Worm (Caenorhabditis elegans) whole organism, young adult: ENCODE data around the gene unc-33.

Experiments used
- F57A8.1 ChIP-seq: fragments of 200-800 bp; sonication (Bioruptor generic); optimal IDR thresholded peaks from 2 replicates; lab custom pipeline; 2018; ENCODE audit warnings: mild to moderate bottlenecking, missing genetic modification characterization, moderate library complexity, missing compliant biosample characterization
- ceh-27 ChIP-seq: fragments of 200-800 bp; sonication (Bioruptor generic); optimal IDR thresholded peaks from 2 replicates; lab custom pipeline; 2018; ENCODE audit warnings: mild to moderate bottlenecking, missing genetic modification characterization, moderate library complexity, missing compliant biosample characterization
- dpl-1 ChIP-seq: fragments of 150-350 bp; optimal IDR thresholded peaks from 2 replicates; lab custom pipeline; 2014; ENCODE audit warnings: missing biosample characterization, missing genetic modification reagents, missing genetic modification characterization
- ekl-4 ChIP-seq: fragments of 200-800 bp; sonication (Bioruptor generic); IDR thresholded peaks from 2 replicates; pipeline ENCODE4 v1.3.6; 2022; ENCODE audit warnings: missing genetic modification reagents, missing genetic modification characterization, missing compliant biosample characterization
- hrde-1 ChIP-seq: sonication (generic microtip); optimal IDR thresholded peaks from 2 replicates; lab custom pipeline; 2016; ENCODE audit warnings: missing genetic modification characterization, mild to moderate bottlenecking, missing compliant biosample characterization, moderate library complexity, missing genotype, missing genetic modification reagents, borderline replicate concordance
- lin-26 ChIP-seq: fragments of 200-800 bp; sonication (Bioruptor generic); IDR thresholded peaks from 2 replicates; pipeline ENCODE4 v1.3.6; 2022; ENCODE audit warnings: missing genetic modification reagents, missing genetic modification characterization, missing compliant biosample characterization
- lin-35 ChIP-seq, 3 experiments: fragments of 150-350 bp in 2 of 3; sonication (generic microtip) in 1 of 3; optimal IDR thresholded peaks; 2 replicates each; lab custom pipeline; 2014 to 2018; ENCODE audit warnings: missing biosample characterization in 3 of 3, missing genetic modification characterization in 3 of 3, missing genetic modification reagents in 3 of 3
- lin-40 ChIP-seq: sonication (generic microtip); optimal IDR thresholded peaks from 2 replicates; lab custom pipeline; 2016; ENCODE audit warnings: missing genetic modification characterization, mild to moderate bottlenecking, missing compliant biosample characterization, missing genotype, missing genetic modification reagents
- mcd-1 ChIP-seq: fragments of 200-800 bp; sonication (Bioruptor generic); IDR thresholded peaks from 2 replicates; pipeline ENCODE4 v1.3.6; 2022; ENCODE audit warnings: missing genetic modification reagents, missing genetic modification characterization, missing compliant biosample characterization
- snpc-4 ChIP-seq, 5 experiments: fragments of 150-350 bp in 1 of 5; sonication (generic microtip) in 4 of 5; optimal IDR thresholded peaks; 2 replicates each; lab custom pipeline; 2014 to 2018; ENCODE audit warnings: missing genetic modification characterization in 5 of 5, missing biosample characterization in 3 of 5, antibody characterized with exemption in 2 of 5, mild to moderate bottlenecking in 2 of 5, missing compliant biosample characterization in 2 of 5, missing genotype in 2 of 5, moderate library complexity in 2 of 5, missing genetic modification reagents in 1 of 5
- unc-62 ChIP-seq: fragments of 150-350 bp; optimal IDR thresholded peaks from 2 replicates; lab custom pipeline; 2014; ENCODE audit warnings: missing biosample characterization, missing genetic modification reagents, missing genetic modification characterization
- ztf-26 ChIP-seq: sonication (generic microtip); optimal IDR thresholded peaks from 2 replicates; lab custom pipeline; 2017; ENCODE audit warnings: missing genetic modification characterization, missing compliant biosample characterization
- ztf-28 ChIP-seq: fragments of 200-800 bp; sonication (Bioruptor generic); IDR thresholded peaks from 2 replicates; pipeline ENCODE4 v1.3.6; 2022; ENCODE audit warnings: missing genetic modification reagents, missing genetic modification characterization, missing compliant biosample characterization

DNA sequence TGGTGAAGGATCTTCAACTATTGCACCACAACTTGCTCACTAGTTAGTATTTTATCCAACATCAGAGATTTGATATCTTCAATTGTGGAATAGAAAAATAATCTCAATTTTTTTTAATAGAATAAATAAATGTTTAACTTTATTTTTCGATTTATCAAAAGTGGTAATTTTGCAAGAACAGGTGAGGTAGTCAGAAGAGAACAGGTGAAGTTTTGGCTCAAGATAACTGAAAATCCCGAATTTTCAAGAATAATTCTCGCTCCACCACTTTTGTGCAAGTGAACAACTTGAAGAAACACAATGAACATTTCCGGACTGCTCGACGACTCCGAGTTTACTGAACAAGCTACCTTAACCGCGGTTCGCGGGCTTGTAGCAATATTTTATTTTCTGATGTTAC is 25.2 kb upstream of the unc-33 start, which contains the start of gene srz-78:
- TF ChIP-seq ztf-26 (no peak), ztf-28 (GFP tag; lab: Robert Waterston, UW) (no peak), snpc-4 (GFP tag; optimal IDR thresholded peaks at IDR 0.05; lab: Kevin White, UChicago) (no peak), snpc-4 (tag; optimal IDR thresholded peaks at IDR 0.05; lab: Kevin White, UChicago) (no peak), lin-40 (tag; lab: Kevin White, UChicago) (no peak), ekl-4 (no peak), dpl-1 (no peak), lin-35 (GFP tag; optimal IDR thresholded peaks at IDR 0.05; lab: Kevin White, UChicago) (no peak), F57A8.1 (GFP tag; lab: Kevin White, UChicago) (no peak), mcd-1 (GFP tag; lab: Robert Waterston, UW) (no peak), hrde-1 (tag; lab: Kevin White, UChicago) (no peak), lin-26 (GFP tag; lab: Robert Waterston, UW) (no peak), unc-62 (GFP tag; lab: Kevin White, UChicago) (no peak), ceh-27 (no peak)
